ENCODE assay signal across 1 fruit fly cellular context in the genomic region with DNA sequence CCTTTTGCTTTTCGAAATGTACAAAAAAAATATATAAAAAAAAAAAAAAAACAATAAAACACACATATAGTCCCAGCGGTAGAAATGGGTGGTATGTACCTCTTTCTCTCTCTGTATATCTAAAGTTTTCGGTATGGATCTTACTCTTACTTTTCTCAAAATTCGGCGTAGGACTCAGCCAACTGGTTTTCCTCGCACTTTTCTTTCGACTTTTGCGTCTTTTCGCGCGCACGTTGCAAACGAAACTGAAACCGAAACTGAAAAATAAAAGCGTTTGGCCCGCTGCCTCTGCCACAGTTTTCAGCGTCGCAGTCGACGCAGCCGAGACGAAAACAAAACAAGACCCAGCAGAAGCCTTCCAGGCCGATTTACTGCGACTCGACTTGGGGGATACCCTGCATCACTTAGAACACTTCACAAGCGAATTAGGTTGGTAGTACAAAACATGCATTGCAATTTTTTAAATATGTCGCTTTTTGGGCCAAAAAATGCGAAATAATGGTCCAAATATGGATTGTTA.
TF ChIP-seq lines count a peak whose summit lies in the region.

Gene CG1572, minus strand, starts transcription at position 266 of the 520 bp plus-strand sequence.

TF ChIP-seq in whole organism, embryonic, 481 proteins besides CTCF, POLR2A, EP300 and RAD21 (continued from another document and continues in another):
- TF ChIP-seq da (GFP tag; optimal IDR thresholded peaks at IDR 0.05; lab: Kevin White, UChicago) (no peak), Abd-B (GFP tag; optimal IDR thresholded peaks at IDR 0.05; lab: Kevin White, UChicago) (no peak), Deaf1 (tag; optimal IDR thresholded peaks at IDR 0.05; lab: Kevin White, UChicago) (peak; percentile 22), jigr1 (GFP tag; IDR thresholded peaks at IDR 0.05; lab: Robert Waterston, UW) (no peak), CG7987 (GFP tag; optimal IDR thresholded peaks at IDR 0.05; lab: Kevin White, UChicago) (peak; percentile 24), CG3163 (GFP tag; optimal IDR thresholded peaks at IDR 0.05; lab: Kevin White, UChicago) (no peak), Nf-YB (GFP tag; optimal IDR thresholded peaks at IDR 0.05; lab: Kevin White, UChicago) (no peak), CG32532 (GFP tag; IDR thresholded peaks at IDR 0.05; lab: Robert Waterston, UW) (peak; percentile 42), insv (GFP tag; optimal IDR thresholded peaks at IDR 0.05; lab: Kevin White, UChicago) (no peak), Xrp1 (GFP tag; IDR thresholded peaks at IDR 0.05; lab: Robert Waterston, UW) (no peak), crc (GFP tag; optimal IDR thresholded peaks at IDR 0.05; lab: Kevin White, UChicago) (no peak), lbe (GFP tag; optimal IDR thresholded peaks at IDR 0.05; lab: Kevin White, UChicago) (no peak), vfl (GFP tag; optimal IDR thresholded peaks at IDR 0.05; lab: Kevin White, UChicago) (no peak), Rfx (GFP tag; IDR thresholded peaks at IDR 0.05; lab: Robert Waterston, UW) (peak; percentile 51; the same call in 1 of the 2 replicates), CG13775 (GFP tag; optimal IDR thresholded peaks at IDR 0.05; lab: Kevin White, UChicago) (no peak), CG7556 (GFP tag; optimal IDR thresholded peaks at IDR 0.05; lab: Kevin White, UChicago) (no peak), CG12659 (GFP tag; optimal IDR thresholded peaks at IDR 0.05; lab: Kevin White, UChicago) (no peak), seq (GFP tag; IDR thresholded peaks at IDR 0.05; lab: Robert Waterston, UW) (no peak), CG3847 (GFP tag; IDR thresholded peaks at IDR 0.05; lab: Robert Waterston, UW) (0 out of 2 replicates have a peak, but pooled peaks have one; percentile 12), HmgD (GFP tag; optimal IDR thresholded peaks at IDR 0.05; lab: Kevin White, UChicago) (no peak), dati (GFP tag; IDR thresholded peaks at IDR 0.05; lab: Robert Waterston, UW) (no peak), gce (GFP tag; IDR thresholded peaks at IDR 0.05; lab: Robert Waterston, UW) (no peak), lab (GFP tag; optimal IDR thresholded peaks at IDR 0.05; lab: Kevin White, UChicago) (peak; percentile 23), zfh1 (GFP tag; IDR thresholded peaks at IDR 0.05; lab: Robert Waterston, UW) (peak; percentile 46; the same call in 1 of the 3 replicates), p53 (GFP tag; optimal IDR thresholded peaks at IDR 0.05; lab: Kevin White, UChicago) (no peak), CG11093 (GFP tag; IDR thresholded peaks at IDR 0.05; lab: Robert Waterston, UW) (no peak), gfzf (GFP tag; optimal IDR thresholded peaks at IDR 0.05; lab: Kevin White, UChicago) (no peak), CG5245 (GFP tag; optimal IDR thresholded peaks at IDR 0.05; lab: Kevin White, UChicago) (no peak), h (optimal IDR thresholded peaks at IDR 0.05; lab: Kevin White, UChicago) (no peak), al (GFP tag; IDR thresholded peaks at IDR 0.05; lab: Robert Waterston, UW) (no peak), CG10654 (GFP tag; optimal IDR thresholded peaks at IDR 0.05; lab: Kevin White, UChicago) (no peak), z (GFP tag; IDR thresholded peaks at IDR 0.05; lab: Robert Waterston, UW) (no peak), CG2202 (tag; optimal IDR thresholded peaks at IDR 0.05; lab: Kevin White, UChicago) (no peak), CG2120 (GFP tag; optimal IDR thresholded peaks at IDR 0.05; lab: Kevin White, UChicago) (peak; percentile 13), MESR4 (GFP tag; optimal IDR thresholded peaks at IDR 0.05; lab: Kevin White, UChicago) (no peak), CG7357 (GFP tag; IDR thresholded peaks at IDR 0.05; lab: Robert Waterston, UW) (no peak), Hand (GFP tag; optimal IDR thresholded peaks at IDR 0.05; lab: Kevin White, UChicago) (no peak), br (optimal IDR thresholded peaks at IDR 0.05; lab: Kevin White, UChicago) (no peak), ato (GFP tag; IDR thresholded peaks at IDR 0.05; lab: Robert Waterston, UW; ENCODE audit: partially characterized antibody) (no peak), CG12071 (GFP tag; optimal IDR thresholded peaks at IDR 0.05; lab: Kevin White, UChicago) (no peak), nom (GFP tag; optimal IDR thresholded peaks at IDR 0.05; lab: Kevin White, UChicago) (peak; percentile 7), lilli (GFP tag; optimal IDR thresholded peaks at IDR 0.05; lab: Kevin White, UChicago) (peak; percentile 28), CG14860 (GFP tag; IDR thresholded peaks at IDR 0.05; lab: Robert Waterston, UW; ENCODE audit: partially characterized antibody) (no peak), CG10267 (tag; optimal IDR thresholded peaks at IDR 0.05; lab: Kevin White, UChicago) (no peak), hbn (GFP tag; IDR thresholded peaks at IDR 0.05; lab: Robert Waterston, UW; ENCODE audit: partially characterized antibody) (no peak), grau (tag; optimal IDR thresholded peaks at IDR 0.05; lab: Kevin White, UChicago) (no peak), gsb (GFP tag; IDR thresholded peaks at IDR 0.05; lab: Robert Waterston, UW) (no peak), CG4730 (GFP tag; IDR thresholded peaks at IDR 0.05; lab: Robert Waterston, UW) (no peak), ATbp (GFP tag; optimal IDR thresholded peaks at IDR 0.05; lab: Kevin White, UChicago) (no peak), dimm (GFP tag; IDR thresholded peaks at IDR 0.05; lab: Robert Waterston, UW) (no peak), inv (GFP tag; IDR thresholded peaks at IDR 0.05; lab: Robert Waterston, UW; ENCODE audit: partially characterized antibody) (no peak), cwo (GFP tag; optimal IDR thresholded peaks at IDR 0.05; lab: Kevin White, UChicago) (no peak), CG17359 (tag; optimal IDR thresholded peaks at IDR 0.05; lab: Kevin White, UChicago) (no peak), kni (GFP tag; optimal IDR thresholded peaks at IDR 0.05; lab: Kevin White, UChicago) (no peak), vvl (GFP tag; IDR thresholded peaks at IDR 0.05; lab: Robert Waterston, UW) (no peak), Oli (tag; optimal IDR thresholded peaks at IDR 0.05; lab: Kevin White, UChicago) (no peak), CG3995 (GFP tag; optimal IDR thresholded peaks at IDR 0.05; lab: Kevin White, UChicago) (no peak), CG34422 (GFP tag; IDR thresholded peaks at IDR 0.05; lab: Robert Waterston, UW) (peak; percentile 44; the same call in 1 of the 3 replicates), sens (GFP tag; lab: Kevin White, UChicago) (no peak), CG6175 (GFP tag; IDR thresholded peaks at IDR 0.05; lab: Robert Waterston, UW) (0 out of 3 replicates have a peak, but pooled peaks have one; percentile 56), CHES-1-like (GFP tag; optimal IDR thresholded peaks at IDR 0.05; lab: Kevin White, UChicago) (no peak), HLH54F (GFP tag; optimal IDR thresholded peaks at IDR 0.05; lab: Kevin White, UChicago) (no peak), D (optimal IDR thresholded peaks at IDR 0.05; lab: Kevin White, UChicago) (no peak), D (GFP tag; optimal IDR thresholded peaks at IDR 0.05; lab: Kevin White, UChicago) (no peak), Bdp1 (GFP tag; optimal IDR thresholded peaks at IDR 0.05; lab: Kevin White, UChicago) (no peak), Atf-2 (GFP tag; optimal IDR thresholded peaks at IDR 0.05; lab: Kevin White, UChicago) (no peak), CG9876 (GFP tag; optimal IDR thresholded peaks at IDR 0.05; lab: Kevin White, UChicago) (no peak), Med (GFP tag; lab: Kevin White, UChicago) (peak; percentile 79), hkb (optimal IDR thresholded peaks at IDR 0.05; lab: Kevin White, UChicago) (no peak), hkb (GFP tag; IDR thresholded peaks at IDR 0.05; lab: Robert Waterston, UW) (0 out of 2 replicates have a peak, but pooled peaks have one; percentile 18), CG11398 (GFP tag; optimal IDR thresholded peaks at IDR 0.05; lab: Kevin White, UChicago) (no peak), jing (GFP tag; optimal IDR thresholded peaks at IDR 0.05; lab: Kevin White, UChicago) (no peak), Oaz (GFP tag; IDR thresholded peaks at IDR 0.05; lab: Robert Waterston, UW) (no peak), caup (GFP tag; optimal IDR thresholded peaks at IDR 0.05; lab: Kevin White, UChicago; ENCODE audit: severe bottlenecking) (peak; percentile 1), CG9215 (GFP tag; IDR thresholded peaks at IDR 0.05; lab: Robert Waterston, UW) (no peak), slbo (GFP tag; IDR thresholded peaks at IDR 0.05; lab: Robert Waterston, UW) (peak; percentile 26; the same call in 1 of the 2 replicates), zf30C (GFP tag; optimal IDR thresholded peaks at IDR 0.05; lab: Kevin White, UChicago) (no peak), gsb-n (tag; optimal IDR thresholded peaks at IDR 0.05; lab: Kevin White, UChicago) (no peak), crol (GFP tag; IDR thresholded peaks at IDR 0.05; lab: Robert Waterston, UW) (no peak), CG17385 (GFP tag; optimal IDR thresholded peaks at IDR 0.05; lab: Kevin White, UChicago) (no peak), kay (GFP tag; optimal IDR thresholded peaks at IDR 0.05; lab: Kevin White, UChicago) (no peak), CG10321 (GFP tag; IDR thresholded peaks at IDR 0.05; lab: Robert Waterston, UW) (no peak), Side (GFP tag; optimal IDR thresholded peaks at IDR 0.05; lab: Kevin White, UChicago) (no peak), CG31365 (tag; optimal IDR thresholded peaks at IDR 0.05; lab: Kevin White, UChicago) (no peak), salm (tag; optimal IDR thresholded peaks at IDR 0.05; lab: Kevin White, UChicago) (no peak), tll (GFP tag; optimal IDR thresholded peaks at IDR 0.05; lab: Kevin White, UChicago) (no peak), CG14667 (GFP tag; IDR thresholded peaks at IDR 0.05; lab: Robert Waterston, UW) (no peak), CG7271 (tag; optimal IDR thresholded peaks at IDR 0.05; lab: Kevin White, UChicago) (no peak), ind (GFP tag; optimal IDR thresholded peaks at IDR 0.05; lab: Kevin White, UChicago) (no peak), amos (GFP tag; IDR thresholded peaks at IDR 0.05; lab: Robert Waterston, UW; ENCODE audit: partially characterized antibody) (no peak; the same call in 1 of the 2 replicates), gcm2 (GFP tag; optimal IDR thresholded peaks at IDR 0.05; lab: Kevin White, UChicago) (no peak), ab (GFP tag; optimal IDR thresholded peaks at IDR 0.05; lab: Kevin White, UChicago) (no peak), CG8924 (tag; optimal IDR thresholded peaks at IDR 0.05; lab: Kevin White, UChicago) (no peak), CG18262 (tag; optimal IDR thresholded peaks at IDR 0.05; lab: Kevin White, UChicago) (no peak), gcm (GFP tag; optimal IDR thresholded peaks at IDR 0.05; lab: Kevin White, UChicago) (no peak), knrl (GFP tag; IDR thresholded peaks at IDR 0.05; lab: Robert Waterston, UW; ENCODE audit: partially characterized antibody) (no peak), sc (optimal IDR thresholded peaks at IDR 0.05; lab: Kevin White, UChicago) (no peak), sc (GFP tag; optimal IDR thresholded peaks at IDR 0.05; lab: Kevin White, UChicago) (no peak), esg (GFP tag; conservative IDR thresholded peaks at IDR 0.05; lab: Robert Waterston, UW) (no peak), fd102C (GFP tag; optimal IDR thresholded peaks at IDR 0.05; lab: Kevin White, UChicago) (no peak), ERR (GFP tag; optimal IDR thresholded peaks at IDR 0.05; lab: Kevin White, UChicago) (no peak), toy (GFP tag; IDR thresholded peaks at IDR 0.05; lab: Robert Waterston, UW) (no peak), TFAM (GFP tag; optimal IDR thresholded peaks at IDR 0.05; lab: Kevin White, UChicago) (no peak), maf-S (GFP tag; optimal IDR thresholded peaks at IDR 0.05; lab: Kevin White, UChicago) (no peak), Sry-β (GFP tag; optimal IDR thresholded peaks at IDR 0.05; lab: Kevin White, UChicago) (no peak), CG3838 (GFP tag; optimal IDR thresholded peaks at IDR 0.05; lab: Kevin White, UChicago) (no peak), Dek (tag; optimal IDR thresholded peaks at IDR 0.05; lab: Kevin White, UChicago) (no peak), CG17912 (GFP tag; optimal IDR thresholded peaks at IDR 0.05; lab: Kevin White, UChicago) (no peak), oc (tag; optimal IDR thresholded peaks at IDR 0.05; lab: Kevin White, UChicago) (no peak), CG15514 (GFP tag; optimal IDR thresholded peaks at IDR 0.05; lab: Kevin White, UChicago) (peak; percentile 20), sim (GFP tag; IDR thresholded peaks at IDR 0.05; lab: Robert Waterston, UW) (no peak), CG13624 (GFP tag; optimal IDR thresholded peaks at IDR 0.05; lab: Kevin White, UChicago) (no peak), ac (GFP tag; optimal IDR thresholded peaks at IDR 0.05; lab: Kevin White, UChicago) (no peak), CG7372 (GFP tag; IDR thresholded peaks at IDR 0.05; lab: Robert Waterston, UW) (no peak), dmrt99B (tag; optimal IDR thresholded peaks at IDR 0.05; lab: Kevin White, UChicago) (no peak), so (GFP tag; IDR thresholded peaks at IDR 0.05; lab: Robert Waterston, UW) (0 out of 3 replicates have a peak, but pooled peaks have one; percentile 43), Ptx1 (GFP tag; IDR thresholded peaks at IDR 0.05; lab: Robert Waterston, UW) (no peak), NC2β (GFP tag; optimal IDR thresholded peaks at IDR 0.05; lab: Kevin White, UChicago) (no peak), bowl (GFP tag; IDR thresholded peaks at IDR 0.05; lab: Robert Waterston, UW) (no peak), CG3726 (GFP tag; IDR thresholded peaks at IDR 0.05; lab: Robert Waterston, UW) (no peak), Sox102F (GFP tag; optimal IDR thresholded peaks at IDR 0.05; lab: Kevin White, UChicago) (no peak), psq (GFP tag; optimal IDR thresholded peaks at IDR 0.05; lab: Kevin White, UChicago) (no peak), ems (GFP tag; optimal IDR thresholded peaks at IDR 0.05; lab: Kevin White, UChicago) (no peak), CG32767 (GFP tag; IDR thresholded peaks at IDR 0.05; lab: Robert Waterston, UW) (no peak), CG30403 (GFP tag; optimal IDR thresholded peaks at IDR 0.05; lab: Kevin White, UChicago) (no peak), CG14014 (GFP tag; IDR thresholded peaks at IDR 0.05; lab: Robert Waterston, UW) (no peak; the same call in 1 of the 2 replicates), CG2678 (tag; optimal IDR thresholded peaks at IDR 0.05; lab: Kevin White, UChicago) (no peak), chinmo (GFP tag; IDR thresholded peaks at IDR 0.05; lab: Robert Waterston, UW; ENCODE audit: partially characterized antibody) (0 out of 4 replicates have a peak, but pooled peaks have one; percentile 46), CG4424 (GFP tag; optimal IDR thresholded peaks at IDR 0.05; lab: Kevin White, UChicago) (no peak), CG5953 (GFP tag; IDR thresholded peaks at IDR 0.05; lab: Robert Waterston, UW) (no peak), CG2129 (GFP tag; IDR thresholded peaks at IDR 0.05; lab: Robert Waterston, UW; ENCODE audit: partially characterized antibody) (no peak)
